Fruit fly (Drosophila melanogaster) S2 (cell line): ENCODE measurements around the gene FoxK.
"Not testable (repeated sequence)": the region's sequence is repeated elsewhere in the genome, so short reads cannot be mapped to it uniquely, and the experiment has no call there.

Experiments used
- CG8478 ChIP-seq: fragments of >200 bp; optimal IDR thresholded peaks from 2 replicates; lab custom pipeline; 2018
- CTCF ChIP-seq, 2 experiments: fragments of >200 bp; optimal IDR thresholded peaks; 2 replicates each; lab custom pipeline; 2018

Gene FoxK

DNA sequence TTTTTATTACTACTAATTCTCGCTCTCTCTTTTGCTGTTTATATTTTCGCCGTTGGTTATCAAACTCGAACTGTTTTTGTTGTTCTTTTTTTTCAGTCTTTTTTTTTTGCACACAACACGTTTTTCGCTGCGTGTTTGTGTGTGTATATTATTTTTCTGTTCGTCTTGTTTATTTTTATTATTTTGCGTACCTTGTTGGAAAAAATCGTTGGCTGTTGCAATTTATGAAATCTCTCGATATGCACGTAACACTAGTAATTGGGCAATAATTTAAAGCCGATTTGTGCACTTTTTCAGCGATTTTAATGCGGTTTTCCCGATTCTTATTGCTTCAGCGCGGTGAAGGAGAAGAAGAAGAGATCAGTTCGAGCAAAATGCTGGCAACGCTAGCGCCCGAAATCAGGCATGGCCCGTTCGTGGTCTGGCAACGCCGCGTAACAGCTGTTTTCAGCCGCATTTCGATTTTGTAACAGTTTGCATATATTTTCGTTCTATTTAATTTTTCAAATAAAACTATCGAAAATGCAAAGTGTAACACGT lies at the start of gene FoxK, which contains the start of gene mRpL2:
TSS of gene FoxK (minus strand) at position 365 of the 540 bp plus-strand sequence.
TSS of gene mRpL2 (plus strand) at position 429 of the 540 bp plus-strand sequence.
- TF ChIP-seq CG8478 (lab: Kevin White, UChicago) (no peak), CTCF (optimal IDR thresholded peaks at IDR 0.05; lab: Kevin White, UChicago) (peak; percentile 44 to 51)

dm6 chr3L:11169299-11170181 lies 49.0 kb upstream of the FoxK start, which contains the start of the genes wls and Adck5:
TSS of gene wls (minus strand) at chr3L:11169625.
TSS of gene Adck5 (plus strand) at chr3L:11169817.
- no peak for TF ChIP-seq CG8478 (lab: Kevin White, UChicago)
- TF ChIP-seq CTCF (optimal IDR thresholded peaks at IDR 0.05; lab: Kevin White, UChicago), result no peak

- TF ChIP-seq CTCF (optimal IDR thresholded peaks at IDR 0.05; lab: Kevin White, UChicago) (no peak), CG8478 (lab: Kevin White, UChicago) (no peak)
Measured at dm6 chr3L:11164899-11165298, 44.3 kb upstream of the FoxK start, which contains the start of gene Alg10. TSS of gene Alg10 (plus strand) at chr3L:11164971.

dm6 chr3L:11155380-11155779 lies 34.8 kb upstream of the FoxK start:
- no peak for TF ChIP-seq CTCF (optimal IDR thresholded peaks at IDR 0.05; lab: Kevin White, UChicago)
- TF ChIP-seq CG8478 (lab: Kevin White, UChicago), result no peak

DNA sequence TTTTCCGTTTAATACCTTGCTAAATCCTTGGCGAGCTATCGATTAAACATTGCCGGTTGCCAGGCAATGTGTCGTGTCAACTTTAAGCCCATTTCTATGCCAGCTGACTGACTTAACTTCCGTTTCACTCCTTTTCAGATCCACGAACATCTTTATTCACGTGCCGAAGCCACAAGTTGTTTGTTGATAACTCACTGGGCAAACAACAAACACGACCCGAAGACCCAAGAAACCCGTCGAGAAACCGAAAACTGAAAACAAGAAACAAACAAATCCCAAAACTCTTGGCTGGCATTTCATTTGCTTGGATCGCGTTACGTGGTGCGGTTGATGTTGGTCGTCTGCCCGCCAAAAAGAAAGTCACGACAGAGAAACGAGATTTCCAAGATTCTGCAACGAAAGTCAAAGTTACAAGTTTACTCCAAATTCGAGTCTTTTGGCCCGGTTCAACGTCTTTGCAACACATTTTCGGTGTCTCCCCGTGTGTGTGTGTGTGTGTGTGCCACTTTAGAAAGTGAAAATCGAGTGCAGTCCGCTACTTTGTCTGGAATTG lies 30.2 kb upstream of the FoxK start, which contains the start of gene CG6216:
TSS of gene CG6216 (minus strand) at position 51 of the 553 bp plus-strand sequence.
- TF ChIP-seq CG8478 (lab: Kevin White, UChicago) (no peak), CTCF (optimal IDR thresholded peaks at IDR 0.05; lab: Kevin White, UChicago) (no peak)

dm6 chr3L:11148478-11149251 lies 28.1 kb upstream of the FoxK start:
- TF ChIP-seq CTCF (optimal IDR thresholded peaks at IDR 0.05; lab: Kevin White, UChicago), result no peak
- TF ChIP-seq CG8478 (lab: Kevin White, UChicago), result no peak

dm6 chr3L:11147675-11148074 lies 27.1 kb upstream of the FoxK start:
- TF ChIP-seq CTCF (optimal IDR thresholded peaks at IDR 0.05; lab: Kevin White, UChicago), result no peak
- TF ChIP-seq CG8478 (lab: Kevin White, UChicago), result no peak

DNA sequence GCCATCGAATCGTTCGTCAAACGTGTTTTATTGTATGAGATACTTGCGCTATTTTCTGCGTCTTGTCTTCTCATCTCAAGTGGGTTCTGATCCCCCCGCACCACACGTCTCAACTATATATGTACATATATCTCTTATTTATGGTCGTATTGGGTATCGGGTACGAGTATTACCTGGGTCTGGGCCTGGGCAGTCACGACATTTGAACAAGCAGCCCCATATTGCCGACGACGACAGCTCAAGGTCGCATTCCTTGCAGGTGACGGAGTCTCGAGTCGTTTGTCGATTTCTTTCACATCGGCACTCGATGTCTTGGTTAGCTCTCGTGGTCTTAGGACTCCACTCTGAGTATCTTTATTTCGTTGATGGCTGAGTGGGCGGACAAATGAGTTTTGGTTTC lies 24.5 kb upstream of the FoxK start:
- no peak for TF ChIP-seq CG8478 (lab: Kevin White, UChicago)
- no peak for TF ChIP-seq CTCF (optimal IDR thresholded peaks at IDR 0.05; lab: Kevin White, UChicago)

- no peak for TF ChIP-seq CG8478 (lab: Kevin White, UChicago)
- TF ChIP-seq CTCF (optimal IDR thresholded peaks at IDR 0.05; lab: Kevin White, UChicago), result no peak
Measured at dm6 chr3L:11138862-11139261, 18.3 kb upstream of the FoxK start.

DNA sequence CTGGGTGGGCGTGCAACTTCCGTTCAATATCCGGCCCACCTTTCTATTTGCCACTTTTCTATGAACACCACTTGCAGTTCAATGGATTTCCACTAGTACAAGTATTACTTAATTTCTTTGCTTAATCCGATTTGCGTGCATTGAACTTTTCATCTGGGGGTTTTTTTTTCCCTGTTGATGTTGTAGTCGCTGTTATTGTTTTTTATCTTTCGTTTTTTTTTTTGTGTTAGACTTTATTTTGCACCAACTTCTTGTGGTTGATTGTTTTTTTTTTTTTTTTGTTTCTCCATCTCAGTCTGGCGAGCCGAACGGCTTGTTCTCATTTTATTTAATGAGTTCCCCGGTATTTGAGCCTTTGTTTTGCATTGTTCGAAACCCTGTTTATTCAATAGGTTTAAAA lies 15.8 kb upstream of the FoxK start:
- no peak for TF ChIP-seq CG8478 (lab: Kevin White, UChicago)
- no peak for TF ChIP-seq CTCF (optimal IDR thresholded peaks at IDR 0.05; lab: Kevin White, UChicago)

dm6 chr3L:11135846-11136245 lies 15.3 kb upstream of the FoxK start, which contains the start of gene IRSp53:
TSS of gene IRSp53 (plus strand) at chr3L:11136049.
- TF ChIP-seq CTCF (optimal IDR thresholded peaks at IDR 0.05; lab: Kevin White, UChicago) (no peak), CG8478 (lab: Kevin White, UChicago) (no peak)

DNA sequence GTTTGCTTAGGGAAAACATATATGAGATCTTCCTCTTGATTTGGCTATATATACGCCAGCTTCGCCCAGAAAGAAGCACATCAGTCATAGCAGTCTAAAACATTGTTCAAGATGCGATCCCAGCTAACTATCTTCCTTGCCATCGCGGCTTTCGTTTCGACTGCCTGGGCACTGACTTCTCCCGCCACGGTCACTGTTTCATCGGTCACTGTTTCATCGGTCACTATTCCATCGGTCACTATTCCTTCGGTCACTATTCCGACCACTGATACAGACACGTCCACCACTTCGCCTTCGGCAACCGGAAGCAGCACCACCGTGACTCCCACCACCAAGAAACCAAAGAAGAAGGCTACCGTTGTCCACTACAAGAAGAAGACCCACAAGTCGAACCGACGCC lies 14.3 kb upstream of the FoxK start, which contains the start of gene CG14143:
TSS of gene CG14143 (plus strand) at position 102 of the 400 bp plus-strand sequence.
- TF ChIP-seq CG8478 (lab: Kevin White, UChicago); CTCF (optimal IDR thresholded peaks at IDR 0.05; lab: Kevin White, UChicago): not testable (repeated sequence)

- not testable (repeated sequence) for TF ChIP-seq CTCF (optimal IDR thresholded peaks at IDR 0.05; lab: Kevin White, UChicago); CG8478 (lab: Kevin White, UChicago)
Measured at dm6 chr3L:11132055-11132454, 11.5 kb upstream of the FoxK start, which contains the start of gene CG32074. TSS of gene CG32074 (minus strand) at chr3L:11132322.

DNA sequence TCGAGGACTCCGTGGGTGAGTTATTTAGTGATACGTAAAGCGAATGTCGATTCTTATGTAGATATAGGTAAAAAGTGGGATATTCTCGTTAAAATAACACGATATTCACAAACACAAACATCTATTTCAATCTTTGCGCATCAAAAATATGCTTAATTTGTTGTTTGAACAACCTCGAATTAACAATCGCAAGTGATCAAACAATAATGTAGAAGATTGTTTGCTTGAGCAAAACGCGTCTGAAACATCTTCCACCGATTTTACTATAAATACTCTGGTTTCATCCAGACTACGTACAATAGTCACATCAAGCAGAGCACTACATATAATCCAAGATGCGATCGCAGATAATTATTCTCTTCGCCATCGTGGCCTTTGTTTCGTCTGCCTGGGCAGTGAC lies 10.0 kb upstream of the FoxK start, which contains the start of gene nol:
TSS of gene nol (plus strand) at position 301 of the 400 bp plus-strand sequence.
- TF ChIP-seq CG8478 (lab: Kevin White, UChicago) (no peak), CTCF (optimal IDR thresholded peaks at IDR 0.05; lab: Kevin White, UChicago) (no peak)
